Worm (Caenorhabditis elegans) whole organism, mixed stage, embryonic: Measurements from ENCODE around the gene edg-1.

ENCODE experiments used
- drap-1 ChIP-seq: fragments of 200-800 bp; sonication (Bioruptor generic); optimal IDR thresholded peaks from 3 replicates; lab custom pipeline; 2018; ENCODE audit warnings: mild to moderate bottlenecking, missing genetic modification characterization, missing compliant biosample characterization
- lin-32 ChIP-seq: fragments of 200-800 bp; sonication (Bioruptor generic); optimal IDR thresholded peaks from 2 replicates; lab custom pipeline; 2018; ENCODE audit warnings: mild to moderate bottlenecking, missing genetic modification characterization, missing compliant biosample characterization
- lsy-2 ChIP-seq: fragments of 150-350 bp; optimal IDR thresholded peaks from 2 replicates; lab custom pipeline; 2014; ENCODE audit warnings: missing biosample characterization, missing genetic modification characterization
- unc-62 ChIP-seq: fragments of 150-350 bp; optimal IDR thresholded peaks from 2 replicates; lab custom pipeline; 2014; ENCODE audit warnings: missing biosample characterization, missing genetic modification reagents, missing genetic modification characterization

ce11 chrIV:11351563-11351962, 31.0 kb downstream of the edg-1 start:
- TF ChIP-seq unc-62 (GFP tag; lab: Kevin White, UChicago) (no peak), lin-32 (GFP tag; lab: Kevin White, UChicago) (no peak), drap-1 (GFP tag; lab: Kevin White, UChicago) (no peak), lsy-2 (no peak)
